Fruit fly (Drosophila melanogaster) whole organism, embryonic: ENCODE measurements around the gene CG16789.
A peak's percentile ranks its signal among the peaks of the same experiment; 100 is the strongest.

Source experiments
- Bdp1 ChIP-seq: fragments of 200-800 bp; sonication (Bioruptor generic); optimal IDR thresholded peaks from 3 replicates; lab custom pipeline; 2016; ENCODE audit warnings: missing biosample characterization, missing genetic modification characterization
- CG10147 ChIP-seq: fragments of 200-800 bp; sonication (Bioruptor generic); optimal IDR thresholded peaks from 2 replicates; lab custom pipeline; 2019; ENCODE audit warnings: missing biosample characterization, mild to moderate bottlenecking, missing genetic modification characterization, moderate library complexity
- CG15269 ChIP-seq: fragments of 200-800 bp; sonication (Bioruptor generic); optimal IDR thresholded peaks from 2 replicates; lab custom pipeline; 2018; ENCODE audit warnings: missing biosample characterization, mild to moderate bottlenecking, missing genetic modification characterization, moderate library complexity
- CG4854 ChIP-seq: fragments of 200-800 bp; sonication (Bioruptor generic); optimal IDR thresholded peaks from 2 replicates; lab custom pipeline; 2016; ENCODE audit warnings: missing biosample characterization, missing genetic modification characterization, inconsistent platforms
- Dref ChIP-seq: fragments of 200-800 bp; sonication (Bioruptor generic); IDR thresholded peaks from 2 replicates; pipeline ENCODE4 v1.3.6; 2022; ENCODE audit warnings: missing biosample characterization, missing genetic modification characterization
- Lhr ChIP-seq: fragments of 200-800 bp; sonication (Bioruptor generic); optimal IDR thresholded peaks from 3 replicates; lab custom pipeline; 2017; ENCODE audit warnings: mild to moderate bottlenecking, missing biosample characterization, missing genetic modification reagents, missing genetic modification characterization
- btn ChIP-seq: fragments of 200-800 bp; sonication (Bioruptor generic); optimal IDR thresholded peaks from 2 replicates; lab custom pipeline; 2016; ENCODE audit warnings: missing biosample characterization, missing genetic modification characterization
- inv ChIP-seq: fragments of 200-800 bp; sonication (Bioruptor generic); IDR thresholded peaks from 2 replicates; pipeline ENCODE4 v1.3.6; 2022; ENCODE audit warnings: missing biosample characterization, missing genetic modification characterization; ENCODE audit not compliant: partially characterized antibody
- vvl ChIP-seq: fragments of 200-800 bp; sonication (Bioruptor generic); IDR thresholded peaks from 2 replicates; pipeline ENCODE4 v1.3.6; 2022; ENCODE audit warnings: missing biosample characterization, missing genetic modification characterization

- TF ChIP-seq CG10147 (GFP tag; lab: Kevin White, UChicago) (no peak), CG4854 (GFP tag; lab: Kevin White, UChicago) (no peak), CG15269 (tag; lab: Kevin White, UChicago) (no peak), Bdp1 (GFP tag; lab: Kevin White, UChicago) (no peak), Dref (GFP tag; lab: Robert Waterston, UW) (no peak), btn (GFP tag; lab: Kevin White, UChicago) (no peak), inv (GFP tag; lab: Robert Waterston, UW) (no peak), Lhr (GFP tag; lab: Kevin White, UChicago) (no peak), vvl (GFP tag; lab: Robert Waterston, UW) (0 out of 2 replicates have a peak, but pooled peaks have one; percentile 8)
Measured at dm6 chr3R:9594839-9595238, 28.8 kb downstream of the CG16789 start.
